Worm (Caenorhabditis elegans): Measurements from ENCODE around the gene F14D7.8.

- TF ChIP-seq nhr-23 (tag; optimal IDR thresholded peaks at IDR 0.05): no peak
- TF ChIP-seq nhr-77 (tag; optimal IDR thresholded peaks at IDR 0.05): no peak
- TF ChIP-seq elt-1 (tag; optimal IDR thresholded peaks at IDR 0.05): no peak
- no peak for TF ChIP-seq alr-1 (tag; optimal IDR thresholded peaks at IDR 0.05)
- TF ChIP-seq lin-11 (tag; optimal IDR thresholded peaks at IDR 0.05): no peak
- TF ChIP-seq nhr-237 (tag; optimal IDR thresholded peaks at IDR 0.05): no peak
- TF ChIP-seq nhr-129 (tag; optimal IDR thresholded peaks at IDR 0.05): no peak
- TF ChIP-seq lin-13 (GFP tag; optimal IDR thresholded peaks at IDR 0.05): no peak
- no peak for TF ChIP-seq ztf-4 (tag; optimal IDR thresholded peaks at IDR 0.05)
- TF ChIP-seq elt-3 (tag; optimal IDR thresholded peaks at IDR 0.05): no peak
- TF ChIP-seq snpc-4 (tag; optimal IDR thresholded peaks at IDR 0.05): no peak
These were observed 18.9 kb downstream of the F14D7.8 start, which contains the start of gene F14D7.2 for ce11 chrV:14293667-14294194.

Measured in whole organism, L2 larva.